Fruit fly (Drosophila melanogaster): ENCODE results near the gene Oscillin.

The Oscillin gene

DNA sequence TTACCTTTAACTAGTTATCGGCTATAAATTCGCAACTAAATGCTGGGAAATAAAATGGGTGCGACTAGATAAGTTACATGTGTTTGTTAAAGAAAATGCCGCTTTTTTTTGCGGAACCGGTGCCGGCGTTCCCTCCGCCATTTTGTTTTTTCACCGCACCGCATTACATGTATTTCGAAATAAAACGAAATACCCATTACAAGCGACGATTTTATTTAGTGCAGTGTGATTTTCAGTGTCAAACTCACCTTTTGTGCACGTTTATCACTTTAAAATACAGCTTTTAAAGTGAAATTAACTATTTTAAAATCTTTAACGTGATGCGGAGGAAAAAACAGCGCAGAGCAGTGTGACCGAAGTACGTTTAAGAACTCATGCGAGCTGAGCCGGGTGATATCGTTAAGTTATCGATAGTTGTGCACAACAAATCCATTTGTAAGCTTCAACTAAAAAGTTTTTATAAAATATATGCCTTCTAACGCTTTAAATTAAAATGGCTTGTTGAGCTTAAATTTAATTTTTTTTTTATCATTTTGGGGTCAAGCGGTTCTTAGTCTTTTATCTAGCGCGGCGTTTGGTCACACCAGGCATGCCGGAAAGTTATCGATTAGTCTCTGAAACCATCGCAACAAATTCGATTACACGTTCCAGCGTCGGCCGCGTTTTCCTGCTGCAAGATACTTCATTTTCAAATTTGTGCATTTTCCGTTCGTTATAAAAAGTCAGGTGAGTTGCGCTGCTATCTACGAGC lies 4.8 kb upstream of the Oscillin start, which contains the start of the genes Hel25E and Lam:
Gene Hel25E (minus strand): TSS at position 380 of the 751 bp plus-strand sequence.
Gene Lam (plus strand): TSS at position 546 of the 751 bp plus-strand sequence.
- peak; percentile 40 for TF ChIP-seq CG11617 (GFP tag; optimal IDR thresholded peaks at IDR 0.05)
- no peak for TF ChIP-seq CG12768 (GFP tag; optimal IDR thresholded peaks at IDR 0.05)
- TF ChIP-seq CG33017 (tag; optimal IDR thresholded peaks at IDR 0.05), result no peak
- TF ChIP-seq cnc (optimal IDR thresholded peaks at IDR 0.05), result no peak
- no peak for TF ChIP-seq cic (GFP tag; optimal IDR thresholded peaks at IDR 0.05)
- TF ChIP-seq toe (GFP tag; optimal IDR thresholded peaks at IDR 0.05), result no peak
- TF ChIP-seq Crg-1 (GFP tag; optimal IDR thresholded peaks at IDR 0.05), result no peak
- TF ChIP-seq bab1 (GFP tag; optimal IDR thresholded peaks at IDR 0.05), result no peak
- no peak for TF ChIP-seq CG1620 (GFP tag; optimal IDR thresholded peaks at IDR 0.05)
- TF ChIP-seq ovo (GFP tag; optimal IDR thresholded peaks at IDR 0.05), result no peak
- no peak for TF ChIP-seq Hr96 (GFP tag; optimal IDR thresholded peaks at IDR 0.05)
- TF ChIP-seq Mnt (GFP tag; optimal IDR thresholded peaks at IDR 0.05), result peak; percentile 56
- TF ChIP-seq Clk (GFP tag; optimal IDR thresholded peaks at IDR 0.05), result no peak
- TF ChIP-seq CG7045 (GFP tag; optimal IDR thresholded peaks at IDR 0.05), result no peak
- peak; percentile 5 for TF ChIP-seq CG7101 (tag; optimal IDR thresholded peaks at IDR 0.05)
- no peak for TF ChIP-seq tj (GFP tag; optimal IDR thresholded peaks at IDR 0.05)
- TF ChIP-seq kay (GFP tag; ENCODE audit: borderline replicate concordance), result no peak
- TF ChIP-seq CG5204 (GFP tag; optimal IDR thresholded peaks at IDR 0.05), result no peak
- no peak for TF ChIP-seq CG14711 (tag; optimal IDR thresholded peaks at IDR 0.05)
- TF ChIP-seq pad (GFP tag; optimal IDR thresholded peaks at IDR 0.05), result no peak

DNA sequence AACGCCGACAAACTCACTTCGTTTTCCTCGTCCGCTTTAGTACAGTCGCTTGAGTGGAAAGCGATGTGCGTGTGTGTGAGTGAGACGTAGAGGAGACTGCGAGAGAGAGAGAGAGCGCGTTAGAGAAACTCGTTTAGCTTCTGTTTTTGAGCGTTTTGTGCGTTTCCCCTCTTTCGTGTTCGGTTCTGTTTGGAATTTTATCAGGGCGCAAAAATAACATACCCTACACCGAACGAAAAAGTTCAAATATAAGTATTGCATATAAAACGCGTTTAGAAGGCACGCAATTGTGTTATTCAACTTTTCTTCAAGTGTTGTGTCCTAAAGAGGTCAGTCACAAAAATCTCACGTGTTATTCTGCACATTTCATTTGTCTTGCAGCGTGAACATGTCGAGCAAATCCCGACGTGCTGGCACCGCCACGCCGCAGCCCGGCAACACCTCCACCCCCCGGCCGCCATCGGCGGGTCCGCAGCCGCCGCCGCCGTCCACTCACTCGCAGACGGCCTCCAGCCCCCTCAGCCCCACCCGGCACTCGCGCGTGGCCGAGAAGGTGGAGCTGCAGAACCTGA lies 3.9 kb upstream of the Oscillin start:
- TF ChIP-seq CG11617 (GFP tag; optimal IDR thresholded peaks at IDR 0.05) (no peak), pad (GFP tag; optimal IDR thresholded peaks at IDR 0.05) (peak; percentile 97), CG7045 (GFP tag; optimal IDR thresholded peaks at IDR 0.05) (peak; percentile 5)

DNA sequence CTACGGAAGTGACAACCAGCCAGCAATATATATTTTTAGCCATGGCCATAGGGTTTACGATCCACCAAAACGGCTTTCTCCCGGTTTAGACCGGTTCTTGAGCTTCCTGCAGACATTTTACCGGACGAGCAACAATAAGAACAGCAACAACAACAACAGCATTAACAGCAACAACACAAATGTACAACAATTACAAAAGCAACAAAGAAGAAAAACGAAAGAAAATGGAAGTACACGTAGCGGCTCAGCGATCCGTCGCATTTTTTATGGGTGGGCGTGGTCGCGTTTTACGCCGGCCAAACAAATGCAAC lies 724 bp upstream of the Oscillin start:
- TF ChIP-seq cic (GFP tag; optimal IDR thresholded peaks at IDR 0.05) (no peak), kay (GFP tag; ENCODE audit: borderline replicate concordance) (no peak), CG7045 (GFP tag; optimal IDR thresholded peaks at IDR 0.05) (no peak), CG11617 (GFP tag; optimal IDR thresholded peaks at IDR 0.05) (no peak), Crg-1 (GFP tag; optimal IDR thresholded peaks at IDR 0.05) (no peak), toe (GFP tag; optimal IDR thresholded peaks at IDR 0.05) (no peak), CG1620 (GFP tag; optimal IDR thresholded peaks at IDR 0.05) (no peak), CG12768 (GFP tag; optimal IDR thresholded peaks at IDR 0.05) (no peak), Hr96 (GFP tag; optimal IDR thresholded peaks at IDR 0.05) (no peak), ovo (GFP tag; optimal IDR thresholded peaks at IDR 0.05) (no peak), cnc (optimal IDR thresholded peaks at IDR 0.05) (no peak), Mnt (GFP tag; optimal IDR thresholded peaks at IDR 0.05) (no peak), pad (GFP tag; optimal IDR thresholded peaks at IDR 0.05) (no peak), CG5204 (GFP tag; optimal IDR thresholded peaks at IDR 0.05) (no peak), CG14711 (tag; optimal IDR thresholded peaks at IDR 0.05) (no peak), tj (GFP tag; optimal IDR thresholded peaks at IDR 0.05) (no peak)

DNA sequence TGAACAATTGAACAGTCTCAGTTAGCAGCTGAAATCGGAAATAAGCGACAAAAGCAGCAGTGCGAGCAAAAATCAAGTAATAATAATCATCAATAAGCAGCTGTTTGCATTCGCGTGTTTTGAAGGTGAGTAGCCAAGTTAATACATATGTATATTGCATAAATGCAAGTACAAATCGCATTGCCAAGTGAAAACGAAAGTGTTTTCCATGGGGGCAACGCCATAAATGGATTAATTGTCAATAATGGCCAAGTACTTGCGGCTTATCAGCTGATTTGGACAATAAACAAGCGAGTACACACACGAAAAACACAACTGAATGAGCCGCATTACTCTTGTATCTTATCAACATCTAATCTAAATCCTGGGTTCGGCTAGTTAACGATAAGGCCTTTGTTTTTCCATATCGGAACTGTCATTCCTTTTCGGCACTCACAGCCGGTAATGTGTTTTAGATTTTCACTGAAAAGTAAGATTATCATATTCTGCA lies 447 bp downstream of the Oscillin start:
- TF ChIP-seq CG7101 (tag; optimal IDR thresholded peaks at IDR 0.05) (peak; percentile 46), bab1 (GFP tag; optimal IDR thresholded peaks at IDR 0.05) (no peak), cnc (optimal IDR thresholded peaks at IDR 0.05) (no peak), pad (GFP tag; optimal IDR thresholded peaks at IDR 0.05) (no peak), kay (GFP tag; ENCODE audit: borderline replicate concordance) (peak; percentile 21), ovo (GFP tag; optimal IDR thresholded peaks at IDR 0.05) (peak; percentile 7), Crg-1 (GFP tag; optimal IDR thresholded peaks at IDR 0.05) (peak; percentile 0), CG7045 (GFP tag; optimal IDR thresholded peaks at IDR 0.05) (peak; percentile 10), CG11617 (GFP tag; optimal IDR thresholded peaks at IDR 0.05) (no peak), toe (GFP tag; optimal IDR thresholded peaks at IDR 0.05) (peak; percentile 40), CG12768 (GFP tag; optimal IDR thresholded peaks at IDR 0.05) (peak; percentile 45), cic (GFP tag; optimal IDR thresholded peaks at IDR 0.05) (peak; percentile 96), Mnt (GFP tag; optimal IDR thresholded peaks at IDR 0.05) (peak; percentile 5), tj (GFP tag; optimal IDR thresholded peaks at IDR 0.05) (peak; percentile 80), CG33017 (tag; optimal IDR thresholded peaks at IDR 0.05) (peak; percentile 34)

DNA sequence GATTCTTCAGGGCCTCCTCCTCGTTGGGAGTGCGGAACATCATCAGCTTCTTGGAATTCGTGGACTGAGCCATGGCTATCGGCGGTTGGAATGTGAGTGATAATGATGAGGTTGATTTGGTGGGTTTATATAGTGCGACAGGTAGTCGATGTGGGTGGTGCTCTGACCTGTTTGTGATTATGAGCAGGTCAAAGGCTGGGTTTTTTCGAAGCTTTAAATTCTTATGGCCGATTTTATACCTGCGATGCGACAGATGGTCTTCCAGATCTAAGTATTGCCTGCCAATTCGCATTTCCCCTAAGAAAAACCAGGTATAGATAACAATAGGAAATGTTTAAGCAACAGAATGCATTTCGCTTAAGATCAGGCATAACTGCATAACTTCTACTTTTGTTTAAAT lies 3.8 kb downstream of the Oscillin start, which contains the start of gene CG14014:
Gene CG14014 (minus strand): TSS at position 101 of the 400 bp plus-strand sequence.
- TF ChIP-seq kay (GFP tag; ENCODE audit: borderline replicate concordance) (no peak), cnc (optimal IDR thresholded peaks at IDR 0.05) (no peak), Hr96 (GFP tag; optimal IDR thresholded peaks at IDR 0.05) (no peak), ovo (GFP tag; optimal IDR thresholded peaks at IDR 0.05) (no peak), Mnt (GFP tag; optimal IDR thresholded peaks at IDR 0.05) (no peak)

DNA sequence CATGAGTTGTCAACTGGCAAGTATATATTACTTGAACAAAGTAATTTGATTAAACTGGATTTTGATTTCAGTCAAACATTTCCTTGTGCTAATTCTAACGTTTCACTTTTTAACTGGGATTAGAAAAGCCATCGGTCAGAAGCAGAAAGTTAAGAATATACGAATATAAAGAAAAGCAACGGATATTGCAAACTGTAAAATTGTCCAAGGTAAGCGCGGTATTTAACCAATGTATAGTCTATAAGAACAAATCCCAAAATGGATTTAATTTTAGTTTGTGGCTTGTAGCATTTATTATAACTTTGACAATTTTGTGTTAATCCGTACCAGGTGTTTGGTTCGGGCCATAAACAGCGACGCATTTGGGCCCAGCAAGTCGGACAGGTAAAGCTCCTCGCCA lies 4.7 kb downstream of the Oscillin start, which contains the start of gene CG18269:
Gene CG18269 (plus strand): TSS at position 301 of the 400 bp plus-strand sequence.
- TF ChIP-seq CG11617 (GFP tag; optimal IDR thresholded peaks at IDR 0.05), result no peak
- no peak for TF ChIP-seq toe (GFP tag; optimal IDR thresholded peaks at IDR 0.05)
- no peak for TF ChIP-seq tj (GFP tag; optimal IDR thresholded peaks at IDR 0.05)
- TF ChIP-seq ovo (GFP tag; optimal IDR thresholded peaks at IDR 0.05), result no peak
- no peak for TF ChIP-seq cnc (optimal IDR thresholded peaks at IDR 0.05)
- no peak for TF ChIP-seq pad (GFP tag; optimal IDR thresholded peaks at IDR 0.05)
- no peak for TF ChIP-seq CG12768 (GFP tag; optimal IDR thresholded peaks at IDR 0.05)
- TF ChIP-seq cic (GFP tag; optimal IDR thresholded peaks at IDR 0.05), result no peak
- TF ChIP-seq Crg-1 (GFP tag; optimal IDR thresholded peaks at IDR 0.05), result no peak
- no peak for TF ChIP-seq Clk (GFP tag; optimal IDR thresholded peaks at IDR 0.05)
- no peak for TF ChIP-seq Hr96 (GFP tag; optimal IDR thresholded peaks at IDR 0.05)
- TF ChIP-seq CG5204 (GFP tag; optimal IDR thresholded peaks at IDR 0.05), result no peak
- no peak for TF ChIP-seq CG1620 (GFP tag; optimal IDR thresholded peaks at IDR 0.05)
- TF ChIP-seq CG33017 (tag; optimal IDR thresholded peaks at IDR 0.05), result no peak
